Worm (Caenorhabditis elegans) whole organism, midembryonic: ENCODE results near the gene Y46E12A.2.

Experiments
- T22C8.4 ChIP-seq: fragments of 200-800 bp; sonication (Bioruptor generic); IDR thresholded peaks from 2 replicates; pipeline ENCODE4 v1.3.6; 2022; ENCODE audit warnings: missing genetic modification characterization, missing compliant biosample characterization
- flt-1 ChIP-seq: fragments of 200-800 bp; sonication (Bioruptor generic); IDR thresholded peaks from 2 replicates; pipeline ENCODE4 v1.3.6; 2022; ENCODE audit warnings: missing genetic modification characterization, missing compliant biosample characterization
- klf-2 ChIP-seq: fragments of 200-800 bp; sonication (Bioruptor generic); conservative IDR thresholded peaks from 2 replicates; pipeline ENCODE4 v1.3.6; 2022; ENCODE audit warnings: missing genetic modification reagents, missing genetic modification characterization, missing compliant biosample characterization
- ref-1 ChIP-seq: fragments of 200-800 bp; sonication (Bioruptor generic); conservative IDR thresholded peaks from 2 replicates; pipeline ENCODE4 v1.3.6; 2022; ENCODE audit warnings: missing genetic modification reagents, missing genetic modification characterization, missing compliant biosample characterization
- tab-1 ChIP-seq: fragments of 200-800 bp; sonication (Bioruptor generic); IDR thresholded peaks from 2 replicates; pipeline ENCODE4 v1.3.6; 2022; ENCODE audit warnings: missing genetic modification characterization, missing compliant biosample characterization
- ztf-23 ChIP-seq: fragments of 200-800 bp; sonication (Bioruptor generic); IDR thresholded peaks from 2 replicates; pipeline ENCODE4 v1.3.6; 2022; ENCODE audit warnings: missing genetic modification reagents, missing genetic modification characterization, missing compliant biosample characterization
- ztf-29 ChIP-seq: fragments of 200-800 bp; sonication (Bioruptor generic); IDR thresholded peaks from 2 replicates; pipeline ENCODE4 v1.3.6; 2022; ENCODE audit warnings: missing genetic modification reagents, missing genetic modification characterization, missing compliant biosample characterization

DNA sequence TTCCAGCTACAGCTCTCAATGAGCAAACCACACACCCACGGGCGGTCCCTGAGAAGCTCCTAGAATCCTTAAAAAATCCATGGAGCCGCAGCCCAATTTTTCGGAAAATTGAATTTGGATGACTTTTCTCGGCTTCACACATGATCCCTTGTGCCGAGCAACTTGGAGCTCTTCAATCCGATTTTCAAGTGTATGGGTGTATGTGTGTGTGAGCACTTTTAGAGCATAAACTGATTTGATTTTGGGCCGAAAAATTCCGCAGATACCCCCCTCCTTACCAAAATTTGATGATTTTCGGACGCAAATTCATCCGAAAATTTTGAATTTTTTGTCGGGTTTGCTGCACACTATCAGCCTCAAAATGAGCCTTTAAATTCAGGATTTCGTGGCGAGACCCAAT lies 26.9 kb upstream of the Y46E12A.2 start:
- TF ChIP-seq T22C8.4 (GFP tag; lab: Robert Waterston, UW) (no peak), flt-1 (no peak), tab-1 (no peak), ztf-23 (GFP tag; lab: Robert Waterston, UW) (no peak), ref-1 (GFP tag; lab: Robert Waterston, UW) (no peak), ztf-29 (no peak), klf-2 (no peak)
